Fruit fly (Drosophila melanogaster) whole organism, embryonic: ENCODE data around the gene Ilp6.

Source experiments
- Asciz ChIP-seq: fragments of 200-800 bp; sonication (Bioruptor generic); optimal IDR thresholded peaks from 2 replicates; lab custom pipeline; 2017; ENCODE audit warnings: missing biosample characterization, mild to moderate bottlenecking, missing genetic modification characterization, missing genetic modification reagents
- CG3995 ChIP-seq: fragments of 200-800 bp; sonication (Bioruptor generic); optimal IDR thresholded peaks from 3 replicates; lab custom pipeline; 2016; ENCODE audit warnings: missing biosample characterization, missing genetic modification characterization
- CG9817 ChIP-seq: fragments of 200-800 bp; sonication (Bioruptor generic); optimal IDR thresholded peaks from 2 replicates; lab custom pipeline; 2018; ENCODE audit warnings: missing biosample characterization, mild to moderate bottlenecking, missing genetic modification characterization, moderate library complexity
- Kr ChIP-seq: fragments of 200-800 bp; sonication (Bioruptor generic); optimal IDR thresholded peaks from 2 replicates; lab custom pipeline; 2017; ENCODE audit warnings: missing biosample characterization, mild to moderate bottlenecking, missing genetic modification characterization
- Mes4 ChIP-seq: fragments of 200-800 bp; sonication (Bioruptor generic); optimal IDR thresholded peaks from 2 replicates; lab custom pipeline; 2016; ENCODE audit warnings: missing biosample characterization, missing genetic modification characterization
- NFAT ChIP-seq: fragments of 200-800 bp; sonication (Bioruptor generic); IDR thresholded peaks from 2 replicates; pipeline ENCODE4 v1.3.6; 2022; ENCODE audit warnings: missing biosample characterization, missing genetic modification characterization
- Optix ChIP-seq: fragments of 200-800 bp; sonication (Bioruptor generic); IDR thresholded peaks from 3 replicates; pipeline ENCODE4 v1.3.6; 2022; ENCODE audit warnings: missing biosample characterization, missing genetic modification characterization
- abd-A ChIP-seq: fragments of 200-800 bp; sonication (Bioruptor generic); optimal IDR thresholded peaks from 3 replicates; lab custom pipeline; 2019; ENCODE audit warnings: missing biosample characterization, mild to moderate bottlenecking, missing genetic modification characterization, moderate library complexity

- TF ChIP-seq Asciz (GFP tag; lab: Kevin White, UChicago): no peak
- no peak for TF ChIP-seq Optix (GFP tag; lab: Robert Waterston, UW)
- TF ChIP-seq CG3995 (GFP tag; lab: Kevin White, UChicago): no peak
- TF ChIP-seq abd-A: no peak
- TF ChIP-seq NFAT: no peak
- no peak for TF ChIP-seq Kr (GFP tag; lab: Kevin White, UChicago)
- TF ChIP-seq Mes4: no peak
- TF ChIP-seq CG9817 (tag; lab: Kevin White, UChicago): no peak
These were observed 9.9 kb upstream of the Ilp6 start, which contains the start of gene mRpL14 for dm6 chrX:2344370-2344769.
